Fruit fly (Drosophila melanogaster): ENCODE measurements around the gene Surf6.

DNA sequence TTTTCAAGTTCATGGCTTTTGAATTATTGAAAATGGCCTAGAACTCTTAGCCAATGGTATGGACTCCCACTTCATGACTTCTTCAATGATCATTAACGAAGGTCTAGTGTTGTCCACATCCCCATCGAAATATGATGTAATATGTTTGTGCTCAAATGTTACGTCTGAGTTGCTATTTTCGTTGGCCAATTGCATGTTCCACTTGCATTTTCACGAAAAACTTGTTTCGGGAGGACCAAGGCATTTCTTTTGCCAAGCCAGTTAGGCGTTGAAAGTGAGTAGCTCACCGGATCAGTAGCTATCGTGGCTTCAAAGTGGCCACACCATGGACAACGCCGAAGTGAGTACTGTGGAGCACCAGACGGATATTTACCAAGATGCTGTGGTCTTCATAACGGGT lies 13.5 kb upstream of the Surf6 start, which contains the start of gene CG4770:
- TF ChIP-seq Vsx2 (GFP tag; optimal IDR thresholded peaks at IDR 0.05; ENCODE audit: partially characterized antibody) (no peak), psq (GFP tag; optimal IDR thresholded peaks at IDR 0.05) (no peak)

Measured in whole organism, wandering third instar larva.